Worm (Caenorhabditis elegans) whole organism, late embryonic: ENCODE measurements around the gene alg-1.

Experiments used
- C08G9.2 ChIP-seq: sonication (generic microtip); optimal IDR thresholded peaks from 2 replicates; lab custom pipeline; 2016; ENCODE audit warnings: mild to moderate bottlenecking, missing genetic modification characterization, moderate library complexity, missing compliant biosample characterization
- C38D4.7 ChIP-seq: fragments of 200-800 bp; sonication (Bioruptor generic); optimal IDR thresholded peaks from 2 replicates; lab custom pipeline; 2018; ENCODE audit warnings: mild to moderate bottlenecking, missing genetic modification characterization, moderate library complexity, missing compliant biosample characterization
- F13H6.1 ChIP-seq: sonication (generic microtip); optimal IDR thresholded peaks from 2 replicates; lab custom pipeline; 2016; ENCODE audit warnings: missing genetic modification characterization, missing compliant biosample characterization
- K02D7.2 ChIP-seq: sonication (generic microtip); optimal IDR thresholded peaks from 2 replicates; lab custom pipeline; 2017; ENCODE audit warnings: mild to moderate bottlenecking, missing genetic modification characterization, missing compliant biosample characterization
- K09A11.1 ChIP-seq: sonication (generic microtip); optimal IDR thresholded peaks from 2 replicates; lab custom pipeline; 2017; ENCODE audit warnings: antibody characterized with exemption, mild to moderate bottlenecking, missing genetic modification characterization, missing compliant biosample characterization; ENCODE audit not compliant: insufficient read depth
- ama-1 ChIP-seq: fragments of 150-350 bp; optimal IDR thresholded peaks from 2 replicates; lab custom pipeline; 2014
- ceh-19 ChIP-seq: fragments of 200-800 bp; sonication (Bioruptor generic); optimal IDR thresholded peaks from 2 replicates; lab custom pipeline; 2018; ENCODE audit warnings: mild to moderate bottlenecking, missing genetic modification characterization, missing compliant biosample characterization
- ceh-2 ChIP-seq: sonication (generic microtip); optimal IDR thresholded peaks from 2 replicates; lab custom pipeline; 2016; ENCODE audit warnings: missing genotype, missing genetic modification characterization, missing compliant biosample characterization
- ceh-24 ChIP-seq: sonication (generic microtip); optimal IDR thresholded peaks from 2 replicates; lab custom pipeline; 2016; ENCODE audit warnings: mild to moderate bottlenecking, missing genetic modification characterization, missing compliant biosample characterization
- ceh-31 ChIP-seq: sonication (generic microtip); optimal IDR thresholded peaks from 2 replicates; lab custom pipeline; 2016; ENCODE audit warnings: missing genetic modification characterization, missing compliant biosample characterization
- ceh-34 ChIP-seq: sonication (generic microtip); optimal IDR thresholded peaks from 2 replicates; lab custom pipeline; 2016; ENCODE audit warnings: mild to moderate bottlenecking, missing genetic modification characterization, missing compliant biosample characterization
- ceh-45 ChIP-seq: fragments of 200-800 bp; sonication (Bioruptor generic); IDR thresholded peaks from 2 replicates; pipeline ENCODE4 v1.3.6; 2022; ENCODE audit warnings: missing genetic modification reagents, missing genetic modification characterization, missing compliant biosample characterization
- ceh-48 ChIP-seq: sonication (generic microtip); optimal IDR thresholded peaks from 2 replicates; lab custom pipeline; 2016; ENCODE audit warnings: missing genetic modification characterization, inconsistent platforms, missing compliant biosample characterization
- ceh-6 ChIP-seq: fragments of 200-800 bp; sonication (Bioruptor generic); optimal IDR thresholded peaks from 2 replicates; lab custom pipeline; 2018; ENCODE audit warnings: mild to moderate bottlenecking, missing genetic modification characterization, missing compliant biosample characterization
- ceh-9 ChIP-seq: sonication (generic microtip); optimal IDR thresholded peaks from 2 replicates; lab custom pipeline; 2016; ENCODE audit warnings: mild to moderate bottlenecking, missing genetic modification characterization, inconsistent platforms, missing compliant biosample characterization
- dmd-4 ChIP-seq: sonication (generic microtip); optimal IDR thresholded peaks from 2 replicates; lab custom pipeline; 2016; ENCODE audit warnings: borderline replicate concordance, missing genetic modification characterization, missing compliant biosample characterization
- elt-2 ChIP-seq: sonication (generic microtip); optimal IDR thresholded peaks from 2 replicates; lab custom pipeline; 2016; ENCODE audit warnings: missing genetic modification reagents, missing genetic modification characterization, missing compliant biosample characterization
- eyg-1 ChIP-seq: sonication (generic microtip); optimal IDR thresholded peaks from 2 replicates; lab custom pipeline; 2016; ENCODE audit warnings: missing genotype, missing genetic modification characterization, missing compliant biosample characterization
- fkh-6 ChIP-seq: sonication (generic microtip); optimal IDR thresholded peaks from 2 replicates; lab custom pipeline; 2016; ENCODE audit warnings: missing genetic modification characterization, missing compliant biosample characterization
- hlh-13 ChIP-seq: fragments of 200-800 bp; sonication (Bioruptor generic); optimal IDR thresholded peaks from 2 replicates; lab custom pipeline; 2018; ENCODE audit warnings: mild to moderate bottlenecking, missing genetic modification characterization, missing compliant biosample characterization
- hlh-6 ChIP-seq: sonication (generic microtip); optimal IDR thresholded peaks from 2 replicates; lab custom pipeline; 2016; ENCODE audit warnings: missing genotype, missing genetic modification characterization, missing compliant biosample characterization
- hlh-8 ChIP-seq: sonication (generic microtip); optimal IDR thresholded peaks from 2 replicates; lab custom pipeline; 2016; ENCODE audit warnings: missing genotype, missing genetic modification characterization, missing compliant biosample characterization
- lim-6 ChIP-seq: sonication (generic microtip); optimal IDR thresholded peaks from 2 replicates; lab custom pipeline; 2016; ENCODE audit warnings: missing genetic modification characterization, missing compliant biosample characterization
- madf-2 ChIP-seq: sonication (generic microtip); optimal IDR thresholded peaks from 2 replicates; lab custom pipeline; 2017; ENCODE audit warnings: missing genetic modification characterization, missing compliant biosample characterization
- mec-3 ChIP-seq: sonication (generic microtip); optimal IDR thresholded peaks from 2 replicates; lab custom pipeline; 2016; ENCODE audit warnings: borderline replicate concordance, missing genetic modification characterization, missing compliant biosample characterization
- nfya-1 ChIP-seq: sonication (generic microtip); optimal IDR thresholded peaks from 2 replicates; lab custom pipeline; 2017; ENCODE audit warnings: missing genetic modification characterization, mild to moderate bottlenecking, missing compliant biosample characterization, antibody characterized with exemption, moderate library complexity
- nhr-11 ChIP-seq: fragments of 150-350 bp; optimal IDR thresholded peaks from 2 replicates; lab custom pipeline; 2014; ENCODE audit warnings: missing biosample characterization, missing genetic modification characterization
- nhr-232 ChIP-seq: sonication (generic microtip); optimal IDR thresholded peaks from 2 replicates; lab custom pipeline; 2016; ENCODE audit warnings: missing genetic modification characterization, missing compliant biosample characterization
- odd-2 ChIP-seq: sonication (generic microtip); optimal IDR thresholded peaks from 2 replicates; lab custom pipeline; 2017; ENCODE audit warnings: antibody characterized with exemption, mild to moderate bottlenecking, missing genetic modification characterization, missing compliant biosample characterization
- pqm-1 ChIP-seq: sonication (generic microtip); optimal IDR thresholded peaks from 2 replicates; lab custom pipeline; 2016; ENCODE audit warnings: missing genetic modification characterization, missing compliant biosample characterization
- pros-1 ChIP-seq: fragments of 150-350 bp; optimal IDR thresholded peaks from 2 replicates; lab custom pipeline; 2014; ENCODE audit warnings: missing biosample characterization, missing genetic modification reagents, missing genetic modification characterization
- ref-2 ChIP-seq: sonication (generic microtip); optimal IDR thresholded peaks from 2 replicates; lab custom pipeline; 2016; ENCODE audit warnings: missing genetic modification characterization, missing compliant biosample characterization
- sox-2 ChIP-seq: fragments of 200-800 bp; sonication (Bioruptor generic); IDR thresholded peaks from 2 replicates; pipeline ENCODE4 v1.3.6; 2022; ENCODE audit warnings: missing genetic modification reagents, missing genetic modification characterization, missing compliant biosample characterization
- sox-4 ChIP-seq: sonication (generic microtip); optimal IDR thresholded peaks from 2 replicates; lab custom pipeline; 2017; ENCODE audit warnings: mild to moderate bottlenecking, missing genetic modification characterization, inconsistent platforms, missing compliant biosample characterization
- tbx-2 ChIP-seq: sonication (generic microtip); optimal IDR thresholded peaks from 2 replicates; lab custom pipeline; 2016; ENCODE audit warnings: missing genetic modification characterization, missing compliant biosample characterization
- tbx-7 ChIP-seq: sonication (generic microtip); optimal IDR thresholded peaks from 2 replicates; lab custom pipeline; 2016; ENCODE audit warnings: missing genotype, missing genetic modification characterization, missing compliant biosample characterization
- ttx-3 ChIP-seq: sonication (generic microtip); optimal IDR thresholded peaks from 2 replicates; lab custom pipeline; 2016; ENCODE audit warnings: missing genetic modification reagents, missing genetic modification characterization, missing compliant biosample characterization
- unc-3 ChIP-seq, 2 experiments: fragments of 200-800 bp in 1 of 2; sonication (Bioruptor generic) in 1 of 2; sonication (generic microtip) in 1 of 2; conservative IDR thresholded peaks in 1 of 2; optimal IDR thresholded peaks in 1 of 2; 2 replicates each; pipeline versions ENCODE4 v1.3.6 to Lab custom; 2016 to 2022; ENCODE audit warnings: missing compliant biosample characterization in 2 of 2, missing genetic modification characterization in 2 of 2, missing genetic modification reagents in 1 of 2
- unc-55 ChIP-seq: sonication (generic microtip); optimal IDR thresholded peaks from 2 replicates; lab custom pipeline; 2017; ENCODE audit warnings: missing biosample characterization, missing genetic modification reagents, missing genetic modification characterization
- unc-86 ChIP-seq: sonication (generic microtip); optimal IDR thresholded peaks from 2 replicates; lab custom pipeline; 2016; ENCODE audit warnings: missing genetic modification characterization, missing compliant biosample characterization
- zip-5 ChIP-seq: sonication (generic microtip); optimal IDR thresholded peaks from 2 replicates; lab custom pipeline; 2016; ENCODE audit warnings: missing genetic modification characterization, missing compliant biosample characterization

The alg-1 gene

DNA sequence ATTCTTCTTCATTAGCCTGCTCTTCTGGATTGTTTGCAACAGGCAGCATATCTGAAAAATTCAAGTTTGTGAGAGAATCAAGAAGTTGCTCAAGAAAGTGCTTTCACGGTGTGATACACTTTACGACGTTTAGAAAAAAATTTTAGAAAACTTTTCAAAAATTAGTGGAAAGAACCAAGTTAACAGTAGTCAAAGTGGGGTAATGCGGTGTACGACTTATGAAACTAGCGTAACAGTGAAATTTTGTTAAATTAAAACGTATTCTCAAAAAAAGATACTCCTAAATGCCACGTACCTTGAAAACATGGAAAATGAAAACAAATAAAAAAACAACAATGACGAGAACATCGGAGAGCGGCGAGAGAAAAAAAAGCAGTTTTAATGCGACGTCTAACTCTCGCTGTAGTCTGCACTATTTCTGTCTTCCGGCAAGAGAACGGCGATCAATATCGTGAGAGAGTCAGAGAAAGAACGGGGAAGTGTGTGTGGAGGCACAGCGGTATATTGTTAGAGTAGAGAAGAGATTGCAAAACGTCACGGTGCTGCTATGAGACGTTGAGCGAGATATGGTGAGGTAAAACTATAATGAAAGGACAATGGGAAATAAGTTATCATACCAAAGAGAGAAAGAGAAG, 31.7 kb upstream of the alg-1 start, which contains the start of gene ekl-5:
ekl-5 (minus strand) TSS at position 51 of the 635 bp plus-strand sequence.
- no peak for TF ChIP-seq elt-2 (tag; lab: Kevin White, UChicago)
- TF ChIP-seq C38D4.7 (GFP tag; lab: Kevin White, UChicago) = no peak
- TF ChIP-seq tbx-2 (tag; lab: Kevin White, UChicago) = peak; percentile 21
- TF ChIP-seq ceh-6 = no peak
- TF ChIP-seq ceh-9 (tag; lab: Kevin White, UChicago) = no peak
- TF ChIP-seq unc-86 = no peak
- no peak for TF ChIP-seq dmd-4 (tag; lab: Kevin White, UChicago)
- TF ChIP-seq nhr-232 = no peak
- TF ChIP-seq hlh-8 (tag; lab: Kevin White, UChicago) = no peak
- TF ChIP-seq fkh-6 = no peak
- no peak for TF ChIP-seq ceh-24 (tag; lab: Kevin White, UChicago)
- TF ChIP-seq unc-3 (GFP tag; conservative IDR thresholded peaks at IDR 0.05; lab: Robert Waterston, UW) = no peak
- TF ChIP-seq unc-3 (tag; optimal IDR thresholded peaks at IDR 0.05; lab: Kevin White, UChicago) = no peak
- no peak for TF ChIP-seq C08G9.2 (tag; lab: Kevin White, UChicago)
- TF ChIP-seq ceh-19 (GFP tag; lab: Kevin White, UChicago) = no peak
- TF ChIP-seq lim-6 (tag; lab: Kevin White, UChicago) = no peak
- TF ChIP-seq odd-2 (tag; lab: Kevin White, UChicago) = no peak
- no peak for TF ChIP-seq ama-1 (lab: Kevin White, UChicago)
- no peak for TF ChIP-seq F13H6.1 (tag; lab: Kevin White, UChicago)
- no peak for TF ChIP-seq K02D7.2 (tag; lab: Kevin White, UChicago)
- TF ChIP-seq hlh-13 = no peak
- TF ChIP-seq unc-55 (GFP tag; lab: Kevin White, UChicago) = peak; percentile 36
- TF ChIP-seq sox-4 (tag; lab: Kevin White, UChicago) = no peak
- peak; percentile 33 for TF ChIP-seq ceh-31 (tag; lab: Kevin White, UChicago)
- peak; percentile 38 for TF ChIP-seq nfya-1
- TF ChIP-seq nhr-11 (tag; lab: Kevin White, UChicago) = no peak
- TF ChIP-seq sox-2 (GFP tag; lab: Robert Waterston, UW) = no peak
- no peak for TF ChIP-seq ceh-45 (GFP tag; lab: Robert Waterston, UW)
- no peak for TF ChIP-seq pqm-1
- peak; percentile 4 for TF ChIP-seq ceh-34 (tag; lab: Kevin White, UChicago)
- TF ChIP-seq ceh-2 (tag; lab: Kevin White, UChicago) = no peak
- TF ChIP-seq mec-3 = no peak
- TF ChIP-seq ceh-48 (tag; lab: Kevin White, UChicago) = peak; percentile 55
- TF ChIP-seq ref-2 = peak; percentile 21
- TF ChIP-seq eyg-1 (tag; lab: Kevin White, UChicago) = no peak
- TF ChIP-seq ttx-3 (tag; lab: Kevin White, UChicago) = no peak

DNA sequence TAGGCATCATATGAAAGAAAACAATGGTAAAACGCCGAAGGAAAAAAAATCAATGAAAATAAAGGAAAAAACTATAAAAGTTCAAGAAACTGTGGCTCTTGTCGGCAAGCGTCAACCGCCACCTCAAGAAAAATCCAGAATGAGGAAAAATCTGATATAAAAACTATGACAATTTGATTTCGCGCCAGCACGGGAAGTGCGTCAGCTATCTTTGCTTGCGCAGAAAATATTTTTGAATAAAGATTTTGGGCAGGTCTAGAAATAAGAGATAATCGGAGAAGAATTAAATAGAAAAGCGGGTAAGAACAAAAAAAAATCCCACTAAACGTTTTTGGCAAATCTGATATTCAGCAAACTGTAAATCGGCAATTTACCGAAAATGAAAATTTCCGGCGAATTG, 30.8 kb upstream of the alg-1 start:
- TF ChIP-seq ceh-19 (GFP tag; lab: Kevin White, UChicago) (no peak), zip-5 (tag; lab: Kevin White, UChicago) (no peak), K09A11.1 (no peak), tbx-7 (tag; lab: Kevin White, UChicago) (no peak), pros-1 (tag; lab: Kevin White, UChicago) (no peak), C08G9.2 (tag; lab: Kevin White, UChicago) (no peak), madf-2 (no peak), hlh-6 (tag; lab: Kevin White, UChicago) (no peak), ceh-48 (tag; lab: Kevin White, UChicago) (no peak)
